Fruit fly (Drosophila melanogaster): ENCODE measurements around the gene CG16711.

dm6 chr3L:9708797-9709196, 4.7 kb downstream of the CG16711 start:
- TF ChIP-seq h (GFP tag; optimal IDR thresholded peaks at IDR 0.05) (no peak), br (GFP tag; optimal IDR thresholded peaks at IDR 0.05) (no peak), psq (GFP tag; optimal IDR thresholded peaks at IDR 0.05) (no peak), usp (GFP tag; optimal IDR thresholded peaks at IDR 0.05) (no peak)
